Worm (Caenorhabditis elegans) whole organism, L4 larva: ENCODE data around the gene set-25.
A peak's percentile ranks its signal among the peaks of the same experiment; 100 is the strongest.

Experiments used
- D1046.2 ChIP-seq: fragments of 200-800 bp; sonication (Bioruptor generic); IDR thresholded peaks from 2 replicates; pipeline ENCODE4 v1.3.6; 2022; ENCODE audit warnings: missing genetic modification characterization, missing compliant biosample characterization
- F26F4.8 ChIP-seq: fragments of 200-800 bp; sonication (Bioruptor generic); conservative IDR thresholded peaks from 2 replicates; pipeline ENCODE4 v1.3.6; 2022; ENCODE audit warnings: missing genetic modification characterization, missing compliant biosample characterization
- F37D6.2 ChIP-seq: sonication (generic microtip); optimal IDR thresholded peaks from 2 replicates; lab custom pipeline; 2016; ENCODE audit warnings: mild to moderate bottlenecking, missing genetic modification characterization, missing compliant biosample characterization
- F49E8.2 ChIP-seq: sonication (generic microtip); optimal IDR thresholded peaks from 2 replicates; lab custom pipeline; 2016; ENCODE audit warnings: missing compliant biosample characterization, mild to moderate bottlenecking, missing genetic modification characterization, borderline replicate concordance
- T26A8.4 ChIP-seq: fragments of 200-800 bp; sonication (Bioruptor generic); IDR thresholded peaks from 2 replicates; pipeline ENCODE4 v1.3.6; 2022; ENCODE audit warnings: missing genetic modification characterization, missing compliant biosample characterization
- ZK546.5 ChIP-seq, 2 experiments: sonication (generic microtip); optimal IDR thresholded peaks; 2 replicates each; lab custom pipeline; 2017; ENCODE audit warnings: missing biosample characterization in 2 of 2, missing genetic modification characterization in 2 of 2
- arid-1 ChIP-seq: fragments of 200-800 bp; sonication (Bioruptor generic); conservative IDR thresholded peaks from 2 replicates; pipeline ENCODE4 v1.3.6; 2022; ENCODE audit warnings: missing genetic modification reagents, missing genetic modification characterization, missing compliant biosample characterization
- cey-2 ChIP-seq: sonication (generic microtip); optimal IDR thresholded peaks from 3 replicates; lab custom pipeline; 2017; ENCODE audit warnings: missing genetic modification characterization, mild to moderate bottlenecking, missing compliant biosample characterization, antibody characterized with exemption, borderline replicate concordance; ENCODE audit not compliant: insufficient read depth
- ctbp-1 ChIP-seq: fragments of 200-800 bp; sonication (Bioruptor generic); IDR thresholded peaks from 2 replicates; pipeline ENCODE4 v1.3.6; 2022; ENCODE audit warnings: missing genetic modification reagents, missing genetic modification characterization, missing compliant biosample characterization
- daf-16 ChIP-seq, 3 experiments: sonication (generic microtip); optimal IDR thresholded peaks; 2 replicates each; lab custom pipeline; 2016 to 2017; ENCODE audit warnings: missing genetic modification characterization in 3 of 3, missing genetic modification reagents in 3 of 3, mild to moderate bottlenecking in 2 of 3, missing compliant biosample characterization in 2 of 3, missing biosample characterization in 1 of 3, moderate library complexity in 1 of 3
- duxl-1 ChIP-seq: sonication (generic microtip); optimal IDR thresholded peaks from 2 replicates; lab custom pipeline; 2016; ENCODE audit warnings: mild to moderate bottlenecking, missing genetic modification characterization, moderate library complexity, missing compliant biosample characterization; ENCODE audit not compliant: poor library complexity
- egl-27 ChIP-seq: sonication (generic microtip); optimal IDR thresholded peaks from 3 replicates; lab custom pipeline; 2017; ENCODE audit warnings: missing biosample characterization, missing genetic modification reagents, missing genetic modification characterization
- fkh-10 ChIP-seq: fragments of 150-350 bp; optimal IDR thresholded peaks from 2 replicates; lab custom pipeline; 2014; ENCODE audit warnings: missing biosample characterization, missing genetic modification reagents, missing genetic modification characterization
- fos-1 ChIP-seq: fragments of 150-350 bp; optimal IDR thresholded peaks from 2 replicates; lab custom pipeline; 2014; ENCODE audit warnings: missing biosample characterization, missing genetic modification characterization
- gei-8 ChIP-seq: fragments of 200-800 bp; sonication (Bioruptor generic); optimal IDR thresholded peaks from 2 replicates; lab custom pipeline; 2018; ENCODE audit warnings: mild to moderate bottlenecking, missing genetic modification characterization, missing compliant biosample characterization
- hif-1 ChIP-seq, 2 experiments: sonication (generic microtip); optimal IDR thresholded peaks; 2 replicates each; lab custom pipeline; 2016 to 2017; ENCODE audit warnings: missing compliant biosample characterization in 2 of 2, missing genetic modification characterization in 2 of 2, missing genetic modification reagents in 2 of 2, missing genotype in 2 of 2, mild to moderate bottlenecking in 1 of 2
- hlh-11 ChIP-seq: fragments of 200-800 bp; sonication (Bioruptor generic); optimal IDR thresholded peaks from 2 replicates; lab custom pipeline; 2018; ENCODE audit warnings: mild to moderate bottlenecking, missing genetic modification characterization, missing compliant biosample characterization
- hlh-30 ChIP-seq: sonication (generic microtip); optimal IDR thresholded peaks from 2 replicates; lab custom pipeline; 2017; ENCODE audit warnings: antibody characterized with exemption, mild to moderate bottlenecking, missing genetic modification characterization, missing compliant biosample characterization; ENCODE audit not compliant: insufficient read depth
- jun-1 ChIP-seq: fragments of 150-350 bp; optimal IDR thresholded peaks from 2 replicates; lab custom pipeline; 2014; ENCODE audit warnings: missing biosample characterization, missing genetic modification reagents, missing genetic modification characterization
- lim-7 ChIP-seq: fragments of 200-800 bp; sonication (Bioruptor generic); IDR thresholded peaks from 2 replicates; pipeline ENCODE4 v1.3.6; 2022; ENCODE audit warnings: missing genetic modification characterization, missing compliant biosample characterization
- lin-15B ChIP-seq: fragments of 150-350 bp; sonication (generic microtip); optimal IDR thresholded peaks from 3 replicates; lab custom pipeline; 2014; ENCODE audit warnings: missing biosample characterization, missing genetic modification characterization
- lin-38 ChIP-seq: fragments of 200-800 bp; sonication (Bioruptor generic); IDR thresholded peaks from 2 replicates; pipeline ENCODE4 v1.3.6; 2022; ENCODE audit warnings: missing genetic modification reagents, missing genetic modification characterization, missing compliant biosample characterization
- madf-5 ChIP-seq, 2 experiments: fragments of 200-800 bp; sonication (Bioruptor generic); IDR thresholded peaks; 2 replicates each; pipeline ENCODE4 v1.3.6; 2022; ENCODE audit warnings: missing compliant biosample characterization in 2 of 2, missing genetic modification characterization in 2 of 2
- mdl-1 ChIP-seq, 2 experiments: fragments of 150-350 bp in 1 of 2; sonication (generic microtip) in 1 of 2; optimal IDR thresholded peaks; 2 replicates each; lab custom pipeline; 2014 to 2017; ENCODE audit warnings: missing biosample characterization in 2 of 2, missing genetic modification characterization in 2 of 2
- mep-1 ChIP-seq: fragments of 150-350 bp; sonication (generic microtip); optimal IDR thresholded peaks from 3 replicates; lab custom pipeline; 2014; ENCODE audit warnings: missing biosample characterization, missing genetic modification characterization
- mes-2 ChIP-seq: sonication (generic microtip); optimal IDR thresholded peaks from 2 replicates; lab custom pipeline; 2016; ENCODE audit warnings: missing genotype, mild to moderate bottlenecking, missing genetic modification characterization, missing compliant biosample characterization; ENCODE audit not compliant: poor library complexity, severe bottlenecking
- mxl-2 ChIP-seq: fragments of 200-800 bp; sonication (Bioruptor generic); conservative IDR thresholded peaks from 2 replicates; pipeline ENCODE4 v1.3.6; 2022; ENCODE audit warnings: missing genetic modification reagents, missing genetic modification characterization, missing compliant biosample characterization
- nhr-10 ChIP-seq: fragments of 150-350 bp; optimal IDR thresholded peaks from 2 replicates; lab custom pipeline; 2014; ENCODE audit warnings: missing biosample characterization, missing genetic modification characterization
- nhr-102 ChIP-seq: sonication (generic microtip); optimal IDR thresholded peaks from 2 replicates; lab custom pipeline; 2016; ENCODE audit warnings: mild to moderate bottlenecking, missing genetic modification characterization, moderate library complexity, missing compliant biosample characterization
- nhr-11 ChIP-seq: fragments of 150-350 bp; optimal IDR thresholded peaks from 2 replicates; lab custom pipeline; 2014; ENCODE audit warnings: missing biosample characterization, missing genetic modification characterization
- nhr-111 ChIP-seq: fragments of 200-800 bp; sonication (Bioruptor generic); optimal IDR thresholded peaks from 2 replicates; lab custom pipeline; 2018; ENCODE audit warnings: mild to moderate bottlenecking, missing genetic modification characterization, missing compliant biosample characterization
- nhr-28 ChIP-seq: fragments of 150-350 bp; optimal IDR thresholded peaks from 2 replicates; lab custom pipeline; 2014; ENCODE audit warnings: missing biosample characterization, missing genetic modification characterization
- nhr-42 ChIP-seq: fragments of 200-800 bp; sonication (Bioruptor generic); IDR thresholded peaks from 2 replicates; pipeline ENCODE4 v1.3.6; 2022; ENCODE audit warnings: missing genetic modification characterization, missing compliant biosample characterization
- nhr-6 ChIP-seq: fragments of 150-350 bp; optimal IDR thresholded peaks from 2 replicates; lab custom pipeline; 2014; ENCODE audit warnings: missing biosample characterization, missing genetic modification characterization
- nhr-76 ChIP-seq: fragments of 150-350 bp; optimal IDR thresholded peaks from 2 replicates; lab custom pipeline; 2014; ENCODE audit warnings: missing biosample characterization, missing genetic modification characterization
- nhr-77 ChIP-seq: fragments of 150-350 bp; optimal IDR thresholded peaks from 2 replicates; lab custom pipeline; 2014; ENCODE audit warnings: missing biosample characterization, missing genetic modification characterization
- php-3 ChIP-seq: fragments of 200-800 bp; sonication (Bioruptor generic); IDR thresholded peaks from 2 replicates; pipeline ENCODE4 v1.3.6; 2022; ENCODE audit warnings: missing genetic modification reagents, missing genetic modification characterization, missing compliant biosample characterization
- pqm-1 ChIP-seq: sonication (generic microtip); optimal IDR thresholded peaks from 2 replicates; lab custom pipeline; 2017; ENCODE audit warnings: missing biosample characterization, missing genetic modification characterization
- saeg-2 ChIP-seq: fragments of 200-800 bp; sonication (Bioruptor generic); IDR thresholded peaks from 2 replicates; pipeline ENCODE4 v1.3.6; 2022; ENCODE audit warnings: missing genetic modification reagents, missing genetic modification characterization, missing compliant biosample characterization
- snpc-1.2 ChIP-seq: fragments of 200-800 bp; sonication (Bioruptor generic); IDR thresholded peaks from 2 replicates; pipeline ENCODE4 v1.3.6; 2022; ENCODE audit warnings: missing genetic modification reagents, missing genetic modification characterization, missing compliant biosample characterization
- snpc-4 ChIP-seq: fragments of 150-350 bp; optimal IDR thresholded peaks from 2 replicates; lab custom pipeline; 2014; ENCODE audit warnings: missing biosample characterization, missing genetic modification characterization
- spr-3 ChIP-seq: fragments of 200-800 bp; sonication (Bioruptor generic); optimal IDR thresholded peaks from 2 replicates; lab custom pipeline; 2018; ENCODE audit warnings: mild to moderate bottlenecking, missing genetic modification characterization, missing compliant biosample characterization
- tra-1 ChIP-seq: fragments of 200-800 bp; sonication (Bioruptor generic); IDR thresholded peaks from 2 replicates; pipeline ENCODE4 v1.3.6; 2022; ENCODE audit warnings: missing genetic modification reagents, missing genetic modification characterization, missing compliant biosample characterization
- unc-130 ChIP-seq: sonication (generic microtip); optimal IDR thresholded peaks from 2 replicates; lab custom pipeline; 2016; ENCODE audit warnings: missing genetic modification reagents, missing genetic modification characterization, missing compliant biosample characterization
- unc-39 ChIP-seq: sonication (generic microtip); optimal IDR thresholded peaks from 2 replicates; lab custom pipeline; 2017; ENCODE audit warnings: missing biosample characterization, missing genetic modification characterization
- unc-62 ChIP-seq, 3 experiments: fragments of 150-350 bp in 1 of 3; sonication (generic microtip); optimal IDR thresholded peaks in 2 of 3; peaks in 1 of 3; 1 replicate in 1 of 3; 2 replicates in 2 of 3; lab custom pipeline; 2014 to 2017; ENCODE audit warnings: missing biosample characterization in 3 of 3, missing genetic modification characterization in 3 of 3, missing genetic modification reagents in 3 of 3, missing genotype in 1 of 3
- vab-7 ChIP-seq: fragments of 200-800 bp; sonication (Bioruptor generic); IDR thresholded peaks from 2 replicates; pipeline ENCODE4 v1.3.6; 2022; ENCODE audit warnings: missing genetic modification reagents, missing genetic modification characterization, missing compliant biosample characterization
- zfp-3 ChIP-seq: fragments of 200-800 bp; sonication (Bioruptor generic); conservative IDR thresholded peaks from 2 replicates; pipeline ENCODE4 v1.3.6; 2022; ENCODE audit warnings: missing genetic modification reagents, missing genetic modification characterization, missing compliant biosample characterization

The set-25 gene

DNA sequence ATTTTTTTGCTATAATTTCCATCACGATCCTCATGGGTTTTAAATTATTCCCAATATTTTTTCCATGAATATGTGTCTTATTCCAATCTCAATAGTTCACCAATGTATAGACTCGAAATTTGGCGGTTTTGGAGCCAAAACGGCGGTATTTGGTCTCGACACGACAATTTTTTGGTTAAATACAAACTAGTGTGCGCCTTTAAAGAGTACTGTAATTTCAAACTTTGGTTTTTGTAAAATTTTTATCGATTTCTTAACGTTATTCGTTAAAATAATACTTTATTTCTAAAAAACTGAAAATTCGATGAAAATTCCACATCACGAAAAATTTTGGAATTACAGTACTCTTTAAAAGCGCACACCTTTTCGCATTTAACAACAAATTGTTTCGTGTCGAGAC, 21.7 kb upstream of the set-25 start:
- TF ChIP-seq nhr-10 (tag; lab: Kevin White, UChicago) (no peak), mdl-1 (tag; optimal IDR thresholded peaks at IDR 0.05; lab: Kevin White, UChicago) (no peak), nhr-77 (no peak), nhr-76 (tag; lab: Kevin White, UChicago) (no peak), mxl-2 (GFP tag; lab: Robert Waterston, UW) (no peak), hif-1 (tag; optimal IDR thresholded peaks at IDR 0.05; lab: Kevin White, UChicago) (no peak), spr-3 (no peak), pqm-1 (no peak), zfp-3 (GFP tag; lab: Robert Waterston, UW) (no peak), unc-62 (GFP tag; optimal IDR thresholded peaks at IDR 0.05 in 1 of 2; lab: Kevin White, UChicago) (no peak), unc-62 (tag; optimal IDR thresholded peaks at IDR 0.05; lab: Kevin White, UChicago) (no peak), saeg-2 (GFP tag; lab: Robert Waterston, UW) (no peak), T26A8.4 (GFP tag; lab: Robert Waterston, UW) (no peak), unc-130 (GFP tag; lab: Kevin White, UChicago) (no peak), jun-1 (tag; lab: Kevin White, UChicago) (no peak), ctbp-1 (GFP tag; lab: Robert Waterston, UW) (no peak)

DNA sequence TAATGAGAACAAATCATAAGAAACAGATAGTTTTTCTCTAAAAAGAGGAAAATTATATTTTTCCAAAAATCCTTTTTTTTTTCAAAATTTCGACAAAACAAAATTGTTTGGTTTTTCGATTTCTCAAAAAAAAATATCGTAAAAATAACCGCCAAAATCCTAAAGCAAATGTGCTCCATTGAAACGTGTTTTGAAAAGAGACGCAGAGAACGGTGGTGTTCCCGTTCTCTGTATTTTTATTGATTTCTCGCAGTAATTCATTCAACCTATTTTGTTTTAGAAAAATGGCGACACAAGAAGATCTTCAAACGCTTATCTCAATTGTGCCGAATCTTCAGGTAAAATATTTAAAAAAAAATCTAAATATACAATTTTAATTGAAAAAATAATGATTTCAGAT, 20.9 kb upstream of the set-25 start, which contains the start of gene Y43F4B.10:
Gene Y43F4B.10, plus strand, starts transcription at position 281 of the 400 bp plus-strand sequence.
- TF ChIP-seq fos-1 (no peak), D1046.2 (GFP tag; lab: Robert Waterston, UW) (no peak), nhr-11 (tag; lab: Kevin White, UChicago) (no peak), F26F4.8 (GFP tag; lab: Robert Waterston, UW) (no peak), arid-1 (GFP tag; lab: Robert Waterston, UW) (no peak), lin-15B (tag; lab: Kevin White, UChicago) (no peak), unc-39 (no peak), nhr-42 (GFP tag; lab: Robert Waterston, UW) (no peak), nhr-77 (no peak), php-3 (GFP tag; lab: Robert Waterston, UW) (no peak), daf-16 (GFP tag; optimal IDR thresholded peaks at IDR 0.05; lab: Kevin White, UChicago) (no peak), daf-16 (tag; optimal IDR thresholded peaks at IDR 0.05; lab: Kevin White, UChicago) (no peak), egl-27 (tag; lab: Kevin White, UChicago) (no peak), tra-1 (no peak), spr-3 (no peak), F37D6.2 (tag; lab: Kevin White, UChicago) (no peak), madf-5 (GFP tag; IDR thresholded peaks at IDR 0.05; lab: Robert Waterston, UW) (no peak), lin-38 (GFP tag; lab: Robert Waterston, UW) (peak; percentile 65), hlh-30 (tag; lab: Kevin White, UChicago) (peak; percentile 27), duxl-1 (tag; lab: Kevin White, UChicago) (no peak), mep-1 (tag; lab: Kevin White, UChicago) (peak; percentile 7), gei-8 (GFP tag; lab: Kevin White, UChicago) (no peak), mdl-1 (tag; optimal IDR thresholded peaks at IDR 0.05; lab: Kevin White, UChicago) (no peak), nhr-102 (tag; lab: Kevin White, UChicago) (no peak), unc-62 (GFP tag; optimal IDR thresholded peaks at IDR 0.05 in 1 of 2; lab: Kevin White, UChicago) (no peak), unc-62 (tag; optimal IDR thresholded peaks at IDR 0.05; lab: Kevin White, UChicago) (no peak), fkh-10 (GFP tag; lab: Kevin White, UChicago) (no peak), F49E8.2 (no peak), lim-7 (no peak), nhr-111 (GFP tag; lab: Kevin White, UChicago) (no peak), saeg-2 (GFP tag; lab: Robert Waterston, UW) (no peak), nhr-6 (tag; lab: Kevin White, UChicago) (no peak), mes-2 (tag; lab: Kevin White, UChicago) (no peak), zfp-3 (GFP tag; lab: Robert Waterston, UW) (no peak), nhr-76 (tag; lab: Kevin White, UChicago) (no peak), snpc-1.2 (GFP tag; lab: Robert Waterston, UW) (no peak), cey-2 (tag; lab: Kevin White, UChicago) (no peak), snpc-4 (tag; lab: Kevin White, UChicago) (no peak), hlh-11 (tag; lab: Kevin White, UChicago) (no peak), ZK546.5 (tag; optimal IDR thresholded peaks at IDR 0.05; lab: Kevin White, UChicago) (no peak), vab-7 (GFP tag; lab: Robert Waterston, UW) (no peak), nhr-28 (tag; lab: Kevin White, UChicago) (peak; percentile 11)
